Worm (Caenorhabditis elegans) whole organism, early embryonic: ENCODE results near the gene spl-2.

ENCODE experiments used
- B0310.2 ChIP-seq: sonication (generic microtip); optimal IDR thresholded peaks from 2 replicates; lab custom pipeline; 2016; ENCODE audit warnings: mild to moderate bottlenecking, missing genetic modification characterization, missing compliant biosample characterization
- aly-1 ChIP-seq: sonication (generic microtip); optimal IDR thresholded peaks from 2 replicates; lab custom pipeline; 2016; ENCODE audit warnings: missing genetic modification characterization, missing compliant biosample characterization
- ama-1 ChIP-seq: fragments of 150-350 bp; optimal IDR thresholded peaks from 2 replicates; lab custom pipeline; 2014
- ceh-13 ChIP-seq: fragments of 200-800 bp; sonication (Bioruptor generic); optimal IDR thresholded peaks from 2 replicates; lab custom pipeline; 2018; ENCODE audit warnings: mild to moderate bottlenecking, missing genetic modification characterization, missing compliant biosample characterization
- ets-7 ChIP-seq: sonication (generic microtip); optimal IDR thresholded peaks from 2 replicates; lab custom pipeline; 2016; ENCODE audit warnings: missing genotype, missing genetic modification characterization, missing compliant biosample characterization
- hmbx-1 ChIP-seq: sonication (generic microtip); optimal IDR thresholded peaks from 2 replicates; lab custom pipeline; 2016; ENCODE audit warnings: mild to moderate bottlenecking, missing genetic modification characterization, missing compliant biosample characterization
- hmg-4 ChIP-seq: fragments of 200-800 bp; sonication (Bioruptor generic); optimal IDR thresholded peaks from 2 replicates; lab custom pipeline; 2018; ENCODE audit warnings: mild to moderate bottlenecking, missing genetic modification characterization, missing compliant biosample characterization
- hnd-1 ChIP-seq: sonication (generic microtip); optimal IDR thresholded peaks from 2 replicates; lab custom pipeline; 2016; ENCODE audit warnings: missing genetic modification characterization, missing compliant biosample characterization
- pes-1 ChIP-seq: fragments of 200-800 bp; sonication (Bioruptor generic); IDR thresholded peaks from 2 replicates; pipeline ENCODE4 v1.3.6; 2022; ENCODE audit warnings: missing genetic modification reagents, missing genetic modification characterization, missing compliant biosample characterization
- scrt-1 ChIP-seq: fragments of 200-800 bp; sonication (Bioruptor generic); IDR thresholded peaks from 2 replicates; pipeline ENCODE4 v1.3.6; 2022; ENCODE audit warnings: missing genetic modification characterization, missing compliant biosample characterization
- tbx-11 ChIP-seq: fragments of 200-800 bp; sonication (Bioruptor generic); IDR thresholded peaks from 2 replicates; pipeline ENCODE4 v1.3.6; 2022; ENCODE audit warnings: missing genetic modification characterization, missing compliant biosample characterization
- tbx-37 ChIP-seq: fragments of 200-800 bp; sonication (Bioruptor generic); conservative IDR thresholded peaks from 2 replicates; pipeline ENCODE4 v1.3.6; 2022; ENCODE audit warnings: missing genetic modification reagents, missing genetic modification characterization, missing compliant biosample characterization
- tra-4 ChIP-seq: sonication (generic microtip); optimal IDR thresholded peaks from 2 replicates; lab custom pipeline; 2017; ENCODE audit warnings: missing genetic modification characterization, missing compliant biosample characterization

DNA sequence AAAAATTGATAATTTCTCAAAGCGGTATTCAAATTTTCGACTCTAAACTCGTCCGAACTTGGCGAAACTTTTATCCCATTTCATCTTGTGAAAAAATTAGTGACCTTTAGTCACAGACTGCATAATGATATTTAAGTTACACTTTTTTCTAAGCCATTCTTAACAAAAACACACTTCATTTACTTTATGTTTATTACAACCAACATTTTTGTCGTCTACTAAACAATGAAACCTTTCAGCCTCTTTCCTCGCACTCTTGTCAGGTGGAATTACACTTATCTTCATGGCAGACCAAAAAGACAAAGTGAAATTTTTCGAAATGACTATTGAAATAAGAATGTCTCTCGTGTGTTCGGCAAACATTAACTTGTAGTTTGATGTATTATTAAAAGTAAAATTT is 17.2 kb upstream of the spl-2 start:
- TF ChIP-seq hmbx-1: no peak
- TF ChIP-seq ama-1: no peak
- TF ChIP-seq tbx-11 (GFP tag; lab: Robert Waterston, UW): no peak
- TF ChIP-seq scrt-1 (GFP tag; lab: Robert Waterston, UW): no peak
- no peak for TF ChIP-seq tra-4 (tag; lab: Kevin White, UChicago)
- no peak for TF ChIP-seq ets-7
- no peak for TF ChIP-seq B0310.2 (tag; lab: Kevin White, UChicago)
- TF ChIP-seq hmg-4 (GFP tag; lab: Kevin White, UChicago): no peak
- no peak for TF ChIP-seq hnd-1 (tag; lab: Kevin White, UChicago)
- no peak for TF ChIP-seq pes-1 (GFP tag; lab: Robert Waterston, UW)
- TF ChIP-seq tbx-37 (GFP tag; lab: Robert Waterston, UW): no peak
- no peak for TF ChIP-seq ceh-13 (GFP tag; lab: Kevin White, UChicago)
- no peak for TF ChIP-seq aly-1
